Worm (Caenorhabditis elegans): Measurements from ENCODE around the gene cpar-1.

- TF ChIP-seq W03F9.2 (tag; optimal IDR thresholded peaks at IDR 0.05) (no peak), dao-5 (tag; optimal IDR thresholded peaks at IDR 0.05) (no peak), him-1 (tag; optimal IDR thresholded peaks at IDR 0.05) (no peak)
These were observed 42.9 kb upstream of the cpar-1 start for ce11 chrIII:9390924-9391323.
